Fruit fly (Drosophila melanogaster) whole organism, embryonic: ENCODE measurements around the gene CG33514.

ENCODE experiments used
- CG13624 ChIP-seq: fragments of 200-800 bp; sonication (Bioruptor generic); optimal IDR thresholded peaks from 2 replicates; lab custom pipeline; 2016; ENCODE audit warnings: missing biosample characterization, missing genetic modification characterization
- CG2129 ChIP-seq: fragments of 200-800 bp; sonication (Bioruptor generic); IDR thresholded peaks from 2 replicates; pipeline ENCODE4 v1.3.6; 2022; ENCODE audit warnings: missing biosample characterization, missing genetic modification characterization; ENCODE audit not compliant: partially characterized antibody
- CG2712 ChIP-seq: fragments of 200-800 bp; optimal IDR thresholded peaks from 3 replicates; lab custom pipeline; 2019; ENCODE audit warnings: missing biosample characterization, mild to moderate bottlenecking, missing genetic modification characterization, moderate library complexity
- CG4282 ChIP-seq: fragments of 200-800 bp; sonication (Bioruptor generic); optimal IDR thresholded peaks from 2 replicates; lab custom pipeline; 2016; ENCODE audit warnings: missing biosample characterization, missing genetic modification characterization
- CHES-1-like ChIP-seq: fragments of 200-800 bp; sonication (Bioruptor generic); optimal IDR thresholded peaks from 2 replicates; lab custom pipeline; 2016; ENCODE audit warnings: missing biosample characterization, missing genetic modification characterization
- Hr78 ChIP-seq, 2 experiments: fragments of 200-800 bp in 1 of 2; fragments of >200 bp in 1 of 2; sonication (Bioruptor generic) in 1 of 2; optimal IDR thresholded peaks; 2 replicates each; lab custom pipeline; 2017 to 2019; ENCODE audit warnings: missing biosample characterization in 2 of 2, missing genetic modification characterization in 2 of 2, mild to moderate bottlenecking in 1 of 2, moderate library complexity in 1 of 2
- Jarid2 ChIP-seq: fragments of 200-800 bp; sonication (Bioruptor generic); optimal IDR thresholded peaks from 3 replicates; lab custom pipeline; 2017; ENCODE audit warnings: mild to moderate bottlenecking, missing biosample characterization, missing genetic modification reagents, missing genetic modification characterization
- crc ChIP-seq: fragments of 200-800 bp; sonication (Bioruptor generic); optimal IDR thresholded peaks from 2 replicates; lab custom pipeline; 2016; ENCODE audit warnings: missing biosample characterization, missing genetic modification characterization
- gfzf ChIP-seq: fragments of 200-800 bp; sonication (Bioruptor generic); optimal IDR thresholded peaks from 2 replicates; lab custom pipeline; 2016; ENCODE audit warnings: missing biosample characterization, mild to moderate bottlenecking, missing genetic modification characterization, moderate library complexity

DNA sequence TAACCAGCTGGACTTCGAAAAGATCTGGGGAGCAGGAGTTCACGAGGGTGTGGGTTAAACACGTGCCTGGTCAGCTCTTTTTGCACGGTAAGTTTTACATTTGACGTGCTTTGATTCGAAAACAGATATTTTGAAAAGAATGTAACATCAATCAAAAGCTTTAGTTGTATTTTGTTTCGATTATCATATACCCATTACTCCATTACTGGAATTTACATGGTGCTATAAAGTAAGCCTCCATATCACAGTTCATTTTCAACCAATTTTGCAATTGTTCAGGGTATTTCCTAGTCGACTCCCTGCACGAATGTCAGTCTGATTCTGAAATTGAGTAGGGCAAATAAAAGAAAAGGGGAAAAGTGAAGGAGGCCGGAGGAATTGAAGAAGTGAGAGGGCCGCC is 16.4 kb upstream of the CG33514 start:
- TF ChIP-seq CG13624 (GFP tag; lab: Kevin White, UChicago) (no peak), Jarid2 (no peak), CG4282 (GFP tag; lab: Kevin White, UChicago) (no peak), CG2712 (tag; lab: Kevin White, UChicago) (no peak), CG2129 (GFP tag; lab: Robert Waterston, UW) (no peak), CHES-1-like (no peak), Hr78 (GFP tag; optimal IDR thresholded peaks at IDR 0.05; lab: Kevin White, UChicago) (no peak), gfzf (no peak), crc (GFP tag; lab: Kevin White, UChicago) (no peak)
